Fruit fly (Drosophila melanogaster): ENCODE measurements around the gene Pomp.

dm6 chr2L:20822025-20822371 lies 34.5 kb downstream of the Pomp start:
- TF ChIP-seq lov (optimal IDR thresholded peaks at IDR 0.05) (no peak), lov (GFP tag; IDR thresholded peaks at IDR 0.05) (no peak), Usf (GFP tag; optimal IDR thresholded peaks at IDR 0.05) (no peak), Dfd (GFP tag; optimal IDR thresholded peaks at IDR 0.05) (no peak), CG11560 (tag; IDR thresholded peaks at IDR 0.05) (no peak), HmgZ (tag; optimal IDR thresholded peaks at IDR 0.05) (no peak), CG10979 (tag; optimal IDR thresholded peaks at IDR 0.05) (no peak), Ravus (GFP tag; IDR thresholded peaks at IDR 0.05) (no peak), CG8478 (optimal IDR thresholded peaks at IDR 0.05) (no peak), CG30431 (GFP tag; optimal IDR thresholded peaks at IDR 0.05) (no peak), hth (optimal IDR thresholded peaks at IDR 0.05) (no peak), fd3F (GFP tag; optimal IDR thresholded peaks at IDR 0.05) (no peak), Hr78 (GFP tag; optimal IDR thresholded peaks at IDR 0.05) (peak in 1 of 2 experiments; percentile 56), ttk (GFP tag; IDR thresholded peaks at IDR 0.05) (no peak)
